Fruit fly (Drosophila melanogaster): Measurements from ENCODE around the gene CG5404.

dm6 chr3R:15660460-15660859 is 44.0 kb upstream of the CG5404 start:
- TF ChIP-seq CG8159 (tag; optimal IDR thresholded peaks at IDR 0.05), result no peak
- no peak for TF ChIP-seq CG34367 (tag; optimal IDR thresholded peaks at IDR 0.05)
- TF ChIP-seq EcR (GFP tag; optimal IDR thresholded peaks at IDR 0.05), result no peak
- no peak for TF ChIP-seq gl (tag; optimal IDR thresholded peaks at IDR 0.05)
- TF ChIP-seq CG12605 (GFP tag; IDR thresholded peaks at IDR 0.05), result no peak
- TF ChIP-seq CG14655 (GFP tag; optimal IDR thresholded peaks at IDR 0.05), result no peak
- no peak for TF ChIP-seq CG8301 (tag; optimal IDR thresholded peaks at IDR 0.05)
- no peak for TF ChIP-seq D1 (tag; optimal IDR thresholded peaks at IDR 0.05)
- no peak for TF ChIP-seq CG32121 (GFP tag; IDR thresholded peaks at IDR 0.05)
- no peak for TF ChIP-seq Pif1A (GFP tag; optimal IDR thresholded peaks at IDR 0.05)
- no peak for TF ChIP-seq CG10348 (GFP tag; IDR thresholded peaks at IDR 0.05)
- no peak for TF ChIP-seq Snoo (tag; optimal IDR thresholded peaks at IDR 0.05)
- TF ChIP-seq Pif1B (GFP tag; optimal IDR thresholded peaks at IDR 0.05), result no peak
- no peak for TF ChIP-seq rn (GFP tag; IDR thresholded peaks at IDR 0.05)

Measured in whole organism, pupa.